Fruit fly (Drosophila melanogaster): ENCODE measurements around the gene fzr.

fzr gene

DNA sequence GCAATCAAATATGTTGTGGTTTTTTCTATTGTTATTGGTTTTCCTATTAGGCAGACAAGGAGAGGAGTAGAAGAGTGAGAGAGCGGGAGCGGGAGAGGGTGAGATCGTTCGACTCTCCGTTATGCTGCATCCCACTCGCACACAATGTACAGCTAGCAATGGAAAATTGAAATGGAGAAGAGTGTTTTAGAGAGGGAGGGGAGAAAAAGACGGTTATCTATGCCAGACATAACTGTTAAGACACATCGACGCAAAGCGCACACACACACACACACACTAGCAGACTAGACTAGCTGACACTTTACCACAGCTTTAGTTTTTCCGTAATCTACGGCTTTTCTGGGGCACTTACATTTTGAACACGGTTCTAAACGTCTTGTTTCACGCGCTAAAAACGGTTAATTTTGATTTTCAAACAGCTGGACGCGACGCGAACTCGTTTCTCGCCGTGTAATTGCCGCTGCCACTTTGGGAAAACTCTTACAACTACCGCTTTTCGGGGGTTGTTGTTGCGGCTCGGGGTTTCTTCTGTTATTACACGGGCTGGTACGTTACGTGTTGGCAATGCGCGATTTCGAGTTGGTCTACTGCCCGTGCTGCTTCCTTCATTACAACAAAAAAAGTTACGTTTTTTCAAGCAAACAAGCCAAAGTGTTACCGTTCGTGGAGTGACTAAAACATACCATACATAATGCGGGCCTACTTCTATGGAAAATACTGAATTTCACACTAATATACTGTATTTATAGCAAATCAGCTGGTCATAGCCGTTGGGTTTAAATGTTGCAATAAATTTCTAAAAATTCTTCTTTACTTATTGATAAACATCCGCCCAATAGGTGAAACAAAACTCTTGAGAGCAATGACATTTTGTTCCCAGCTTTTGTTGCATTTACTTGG, at the start of gene fzr (continued):
- TF ChIP-seq disco-r (GFP tag; optimal IDR thresholded peaks at IDR 0.05): no peak
- no peak for TF ChIP-seq dan (GFP tag; IDR thresholded peaks at IDR 0.05)
- TF ChIP-seq NC2α (GFP tag; optimal IDR thresholded peaks at IDR 0.05): no peak
- TF ChIP-seq CG4424 (GFP tag; optimal IDR thresholded peaks at IDR 0.05): no peak
- no peak for TF ChIP-seq eve (GFP tag; optimal IDR thresholded peaks at IDR 0.05)
- no peak for TF ChIP-seq Tbp (GFP tag; optimal IDR thresholded peaks at IDR 0.05)
- TF ChIP-seq CG8290 (GFP tag; optimal IDR thresholded peaks at IDR 0.05): no peak
- TF ChIP-seq CG8290 (tag; optimal IDR thresholded peaks at IDR 0.05): no peak
- peak; percentile 33 for TF ChIP-seq Lhr (GFP tag; optimal IDR thresholded peaks at IDR 0.05)
- no peak for TF ChIP-seq gsb-n (tag; optimal IDR thresholded peaks at IDR 0.05)
- TF ChIP-seq Dp (GFP tag; optimal IDR thresholded peaks at IDR 0.05): peak; percentile 15
- no peak for TF ChIP-seq Atf-2 (GFP tag; optimal IDR thresholded peaks at IDR 0.05)
- TF ChIP-seq onecut (GFP tag; IDR thresholded peaks at IDR 0.05): no peak
- peak; percentile 19 for TF ChIP-seq stwl (tag; optimal IDR thresholded peaks at IDR 0.05)
- TF ChIP-seq CG14860 (GFP tag; IDR thresholded peaks at IDR 0.05; ENCODE audit: partially characterized antibody): no peak
- TF ChIP-seq exex (tag; optimal IDR thresholded peaks at IDR 0.05): no peak
- no peak for TF ChIP-seq cwo (GFP tag; optimal IDR thresholded peaks at IDR 0.05)
- TF ChIP-seq zfh2 (GFP tag; optimal IDR thresholded peaks at IDR 0.05): no peak
- TF ChIP-seq Max (GFP tag; optimal IDR thresholded peaks at IDR 0.05): no peak
- peak; percentile 93 for TF ChIP-seq CG4360 (GFP tag; IDR thresholded peaks at IDR 0.05)
- no peak for TF ChIP-seq Ssrp (tag; optimal IDR thresholded peaks at IDR 0.05)
- TF ChIP-seq Fer1 (GFP tag; optimal IDR thresholded peaks at IDR 0.05): no peak
- no peak for TF ChIP-seq fru (optimal IDR thresholded peaks at IDR 0.05)
- no peak for TF ChIP-seq trh (GFP tag; optimal IDR thresholded peaks at IDR 0.05)
- TF ChIP-seq Trl (optimal IDR thresholded peaks at IDR 0.05): peak; percentile 72 to 74
- TF ChIP-seq Trl (GFP tag; optimal IDR thresholded peaks at IDR 0.05): no peak
- TF ChIP-seq CG4707 (GFP tag; optimal IDR thresholded peaks at IDR 0.05): no peak
- peak; percentile 35; the same call in 1 of the 3 replicates for TF ChIP-seq Aef1 (GFP tag; IDR thresholded peaks at IDR 0.05)
- TF ChIP-seq Rx (GFP tag; IDR thresholded peaks at IDR 0.05): no peak
- TF ChIP-seq sqz (GFP tag; optimal IDR thresholded peaks at IDR 0.05): peak; percentile 46
- TF ChIP-seq Ravus (GFP tag; IDR thresholded peaks at IDR 0.05): no peak
- no peak for TF ChIP-seq abd-A (tag; optimal IDR thresholded peaks at IDR 0.05)
- peak; percentile 29 for TF ChIP-seq trem (tag; optimal IDR thresholded peaks at IDR 0.05)
- no peak for TF ChIP-seq jigr1 (GFP tag; IDR thresholded peaks at IDR 0.05)
- TF ChIP-seq Ptx1 (GFP tag; IDR thresholded peaks at IDR 0.05): 0 out of 2 replicates have a peak, but pooled peaks have one; percentile 13
- TF ChIP-seq emc (GFP tag; optimal IDR thresholded peaks at IDR 0.05): no peak
- no peak for TF ChIP-seq CG1792 (GFP tag; optimal IDR thresholded peaks at IDR 0.05)
- TF ChIP-seq CG11695 (GFP tag; IDR thresholded peaks at IDR 0.05): peak; percentile 65; the same call in 2 of the 3 replicates
- TF ChIP-seq CG8924 (tag; optimal IDR thresholded peaks at IDR 0.05): no peak
- no peak for TF ChIP-seq CG15696 (tag; optimal IDR thresholded peaks at IDR 0.05)
- TF ChIP-seq gfzf (GFP tag; optimal IDR thresholded peaks at IDR 0.05): peak; percentile 91
- TF ChIP-seq CG17359 (tag; optimal IDR thresholded peaks at IDR 0.05): no peak
- TF ChIP-seq HLHmδ (GFP tag; optimal IDR thresholded peaks at IDR 0.05): no peak
- TF ChIP-seq NfI (GFP tag; optimal IDR thresholded peaks at IDR 0.05): no peak
- no peak for TF ChIP-seq CG17912 (GFP tag; optimal IDR thresholded peaks at IDR 0.05)
- no peak for TF ChIP-seq esg (GFP tag; conservative IDR thresholded peaks at IDR 0.05)
- no peak for TF ChIP-seq ems (GFP tag; optimal IDR thresholded peaks at IDR 0.05)
- TF ChIP-seq NC2β (GFP tag; optimal IDR thresholded peaks at IDR 0.05): no peak
- TF ChIP-seq pzg (GFP tag; optimal IDR thresholded peaks at IDR 0.05): peak; percentile 73
- TF ChIP-seq vvl (GFP tag; IDR thresholded peaks at IDR 0.05): no peak
- no peak for TF ChIP-seq z (GFP tag; IDR thresholded peaks at IDR 0.05)
